Worm (Caenorhabditis elegans) whole organism, L4/young adult: ENCODE data around the gene srh-122.

Experiments
- W03F9.2 ChIP-seq: fragments of 150-350 bp; optimal IDR thresholded peaks from 2 replicates; lab custom pipeline; 2014; ENCODE audit warnings: missing biosample characterization, missing genetic modification characterization
- dao-5 ChIP-seq: sonication (generic microtip); optimal IDR thresholded peaks from 2 replicates; lab custom pipeline; 2016; ENCODE audit warnings: missing genotype, missing genetic modification characterization, moderate library complexity, missing compliant biosample characterization
- him-1 ChIP-seq: sonication (generic microtip); optimal IDR thresholded peaks from 2 replicates; lab custom pipeline; 2016; ENCODE audit warnings: missing genotype, missing genetic modification reagents, missing genetic modification characterization, missing compliant biosample characterization

ce11 chrV:15327745-15328447, 49.9 kb downstream of the srh-122 start, which contains the start of gene ZK1037.6:
- TF ChIP-seq him-1 (tag; lab: Kevin White, UChicago) (no peak), dao-5 (tag; lab: Kevin White, UChicago) (no peak), W03F9.2 (tag; lab: Kevin White, UChicago) (no peak)
